Worm (Caenorhabditis elegans) whole organism, L4 larva: ENCODE data around the gene srz-18.

Experiments used
- F26F4.8 ChIP-seq: fragments of 200-800 bp; sonication (Bioruptor generic); conservative IDR thresholded peaks from 2 replicates; pipeline ENCODE4 v1.3.6; 2022; ENCODE audit warnings: missing genetic modification characterization, missing compliant biosample characterization
- F49E8.2 ChIP-seq: sonication (generic microtip); optimal IDR thresholded peaks from 2 replicates; lab custom pipeline; 2016; ENCODE audit warnings: missing compliant biosample characterization, mild to moderate bottlenecking, missing genetic modification characterization, borderline replicate concordance
- Y48G9A.11 ChIP-seq: fragments of 200-800 bp; sonication (Bioruptor generic); IDR thresholded peaks from 2 replicates; pipeline ENCODE4 v1.3.6; 2022; ENCODE audit warnings: missing genetic modification reagents, missing genetic modification characterization, missing compliant biosample characterization
- aly-2 ChIP-seq: sonication (generic microtip); optimal IDR thresholded peaks from 2 replicates; lab custom pipeline; 2018; ENCODE audit warnings: missing biosample characterization, missing genetic modification characterization
- ama-1 ChIP-seq: fragments of 150-350 bp; optimal IDR thresholded peaks from 2 replicates; lab custom pipeline; 2014; ENCODE audit warnings: inconsistent platforms, mixed read lengths
- attf-4 ChIP-seq: sonication (generic microtip); optimal IDR thresholded peaks from 3 replicates; lab custom pipeline; 2017; ENCODE audit warnings: missing biosample characterization, missing genetic modification characterization
- ceh-20 ChIP-seq: fragments of 200-800 bp; sonication (Bioruptor generic); IDR thresholded peaks from 2 replicates; pipeline ENCODE4 v1.3.6; 2022; ENCODE audit warnings: missing genetic modification reagents, missing genetic modification characterization, missing compliant biosample characterization
- ces-1 ChIP-seq: fragments of 150-350 bp; sonication (generic microtip); optimal IDR thresholded peaks from 4 replicates; lab custom pipeline; 2014; ENCODE audit warnings: missing biosample characterization, missing genetic modification reagents, missing genetic modification characterization
- cey-2 ChIP-seq: sonication (generic microtip); optimal IDR thresholded peaks from 3 replicates; lab custom pipeline; 2017; ENCODE audit warnings: missing genetic modification characterization, mild to moderate bottlenecking, missing compliant biosample characterization, antibody characterized with exemption, borderline replicate concordance; ENCODE audit not compliant: insufficient read depth
- ctbp-1 ChIP-seq: fragments of 200-800 bp; sonication (Bioruptor generic); IDR thresholded peaks from 2 replicates; pipeline ENCODE4 v1.3.6; 2022; ENCODE audit warnings: missing genetic modification reagents, missing genetic modification characterization, missing compliant biosample characterization
- daf-16 ChIP-seq, 3 experiments: sonication (generic microtip); optimal IDR thresholded peaks; 2 replicates each; lab custom pipeline; 2016 to 2017; ENCODE audit warnings: missing genetic modification characterization in 3 of 3, missing genetic modification reagents in 3 of 3, mild to moderate bottlenecking in 2 of 3, missing compliant biosample characterization in 2 of 3, missing biosample characterization in 1 of 3, moderate library complexity in 1 of 3
- daf-19 ChIP-seq: fragments of 200-800 bp; sonication (Bioruptor generic); conservative IDR thresholded peaks from 2 replicates; pipeline ENCODE4 v1.3.6; 2022; ENCODE audit warnings: missing genetic modification characterization, missing compliant biosample characterization
- daf-8 ChIP-seq: fragments of 200-800 bp; sonication (Bioruptor generic); IDR thresholded peaks from 2 replicates; pipeline ENCODE4 v1.3.6; 2022; ENCODE audit warnings: missing genetic modification characterization, missing compliant biosample characterization
- dmd-8 ChIP-seq: fragments of 200-800 bp; sonication (Bioruptor generic); IDR thresholded peaks from 2 replicates; pipeline ENCODE4 v1.3.6; 2022; ENCODE audit warnings: missing genetic modification characterization, missing compliant biosample characterization
- dmd-9 ChIP-seq: fragments of 200-800 bp; sonication (Bioruptor generic); IDR thresholded peaks from 2 replicates; pipeline ENCODE4 v1.3.6; 2022; ENCODE audit warnings: missing genetic modification reagents, missing genetic modification characterization, missing compliant biosample characterization
- dve-1 ChIP-seq: sonication (generic microtip); optimal IDR thresholded peaks from 2 replicates; lab custom pipeline; 2017; ENCODE audit warnings: antibody characterized with exemption, mild to moderate bottlenecking, missing genetic modification characterization, missing compliant biosample characterization; ENCODE audit not compliant: insufficient read depth
- fkh-10 ChIP-seq: fragments of 150-350 bp; optimal IDR thresholded peaks from 2 replicates; lab custom pipeline; 2014; ENCODE audit warnings: missing biosample characterization, missing genetic modification reagents, missing genetic modification characterization
- gei-8 ChIP-seq: fragments of 200-800 bp; sonication (Bioruptor generic); optimal IDR thresholded peaks from 2 replicates; lab custom pipeline; 2018; ENCODE audit warnings: mild to moderate bottlenecking, missing genetic modification characterization, missing compliant biosample characterization
- jun-1 ChIP-seq: fragments of 150-350 bp; optimal IDR thresholded peaks from 2 replicates; lab custom pipeline; 2014; ENCODE audit warnings: missing biosample characterization, missing genetic modification reagents, missing genetic modification characterization
- lin-1 ChIP-seq: fragments of 200-800 bp; sonication (Bioruptor generic); IDR thresholded peaks from 2 replicates; pipeline ENCODE4 v1.3.6; 2022; ENCODE audit warnings: missing genetic modification reagents, missing genetic modification characterization, missing compliant biosample characterization
- lin-15B ChIP-seq: fragments of 150-350 bp; sonication (generic microtip); optimal IDR thresholded peaks from 3 replicates; lab custom pipeline; 2014; ENCODE audit warnings: missing biosample characterization, missing genetic modification characterization
- lin-38 ChIP-seq: fragments of 200-800 bp; sonication (Bioruptor generic); IDR thresholded peaks from 2 replicates; pipeline ENCODE4 v1.3.6; 2022; ENCODE audit warnings: missing genetic modification reagents, missing genetic modification characterization, missing compliant biosample characterization
- lin-39 ChIP-seq: fragments of 150-350 bp; optimal IDR thresholded peaks from 2 replicates; lab custom pipeline; 2014; ENCODE audit warnings: missing biosample characterization, missing genetic modification reagents, missing genetic modification characterization
- lsy-2 ChIP-seq, 2 experiments: fragments of 150-350 bp in 1 of 2; sonication (generic microtip) in 1 of 2; optimal IDR thresholded peaks; 2 replicates each; lab custom pipeline; 2014 to 2017; ENCODE audit warnings: missing biosample characterization in 2 of 2, missing genetic modification characterization in 2 of 2
- madf-5 ChIP-seq, 2 experiments: fragments of 200-800 bp; sonication (Bioruptor generic); IDR thresholded peaks; 2 replicates each; pipeline ENCODE4 v1.3.6; 2022; ENCODE audit warnings: missing compliant biosample characterization in 2 of 2, missing genetic modification characterization in 2 of 2
- madf-9 ChIP-seq: fragments of 200-800 bp; sonication (Bioruptor generic); conservative IDR thresholded peaks from 2 replicates; pipeline ENCODE4 v1.3.6; 2022; ENCODE audit warnings: missing genetic modification reagents, missing genetic modification characterization, missing compliant biosample characterization
- mes-2 ChIP-seq: sonication (generic microtip); optimal IDR thresholded peaks from 2 replicates; lab custom pipeline; 2016; ENCODE audit warnings: missing genotype, mild to moderate bottlenecking, missing genetic modification characterization, missing compliant biosample characterization; ENCODE audit not compliant: poor library complexity, severe bottlenecking
- mxl-2 ChIP-seq: fragments of 200-800 bp; sonication (Bioruptor generic); conservative IDR thresholded peaks from 2 replicates; pipeline ENCODE4 v1.3.6; 2022; ENCODE audit warnings: missing genetic modification reagents, missing genetic modification characterization, missing compliant biosample characterization
- mxl-3 ChIP-seq: fragments of 200-800 bp; sonication (Bioruptor generic); optimal IDR thresholded peaks from 2 replicates; lab custom pipeline; 2018; ENCODE audit warnings: mild to moderate bottlenecking, missing genetic modification characterization, missing compliant biosample characterization
- nhr-102 ChIP-seq: sonication (generic microtip); optimal IDR thresholded peaks from 2 replicates; lab custom pipeline; 2016; ENCODE audit warnings: mild to moderate bottlenecking, missing genetic modification characterization, moderate library complexity, missing compliant biosample characterization
- nhr-237 ChIP-seq: sonication (generic microtip); optimal IDR thresholded peaks from 2 replicates; lab custom pipeline; 2017; ENCODE audit warnings: missing biosample characterization, missing genetic modification characterization
- nhr-25 ChIP-seq: sonication (generic microtip); optimal IDR thresholded peaks from 2 replicates; lab custom pipeline; 2017; ENCODE audit warnings: missing genetic modification characterization, mild to moderate bottlenecking, missing compliant biosample characterization, antibody characterized with exemption, moderate library complexity, borderline replicate concordance; ENCODE audit not compliant: insufficient read depth
- nhr-41 ChIP-seq: fragments of 200-800 bp; sonication (Bioruptor generic); IDR thresholded peaks from 2 replicates; pipeline ENCODE4 v1.3.6; 2022; ENCODE audit warnings: missing genetic modification reagents, missing genetic modification characterization, missing compliant biosample characterization
- nhr-42 ChIP-seq: fragments of 200-800 bp; sonication (Bioruptor generic); IDR thresholded peaks from 2 replicates; pipeline ENCODE4 v1.3.6; 2022; ENCODE audit warnings: missing genetic modification characterization, missing compliant biosample characterization
- nhr-77 ChIP-seq: fragments of 150-350 bp; optimal IDR thresholded peaks from 2 replicates; lab custom pipeline; 2014; ENCODE audit warnings: missing biosample characterization, missing genetic modification characterization
- pha-4 ChIP-seq, 2 experiments: fragments of 150-350 bp in 1 of 2; fragments of 200-800 bp in 1 of 2; sonication (Bioruptor generic) in 1 of 2; IDR thresholded peaks in 1 of 2; optimal IDR thresholded peaks in 1 of 2; 2 replicates each; pipeline versions ENCODE4 v1.3.6 to Lab custom; 2014 to 2022; ENCODE audit warnings: missing genetic modification characterization in 2 of 2, missing genetic modification reagents in 2 of 2, missing biosample characterization in 1 of 2, missing compliant biosample characterization in 1 of 2
- pqm-1 ChIP-seq: sonication (generic microtip); optimal IDR thresholded peaks from 2 replicates; lab custom pipeline; 2017; ENCODE audit warnings: missing biosample characterization, missing genetic modification characterization
- rbr-2 ChIP-seq: sonication (generic microtip); optimal IDR thresholded peaks from 2 replicates; lab custom pipeline; 2016; ENCODE audit warnings: missing genotype, missing genetic modification characterization, missing compliant biosample characterization
- sdz-12 ChIP-seq: fragments of 200-800 bp; sonication (Bioruptor generic); optimal IDR thresholded peaks from 2 replicates; lab custom pipeline; 2018; ENCODE audit warnings: mild to moderate bottlenecking, missing genetic modification characterization, missing compliant biosample characterization
- set-16 ChIP-seq: fragments of 200-800 bp; sonication (Bioruptor generic); IDR thresholded peaks from 2 replicates; pipeline ENCODE4 v1.3.6; 2022; ENCODE audit warnings: missing genetic modification reagents, missing genetic modification characterization, missing compliant biosample characterization
- spr-1 ChIP-seq: sonication (generic microtip); optimal IDR thresholded peaks from 2 replicates; lab custom pipeline; 2016; ENCODE audit warnings: mild to moderate bottlenecking, missing genetic modification characterization, missing compliant biosample characterization
- tag-97 ChIP-seq: fragments of 200-800 bp; sonication (Bioruptor generic); IDR thresholded peaks from 2 replicates; pipeline ENCODE4 v1.3.6; 2022; ENCODE audit warnings: missing genetic modification characterization, missing compliant biosample characterization
- tra-1 ChIP-seq: fragments of 200-800 bp; sonication (Bioruptor generic); IDR thresholded peaks from 2 replicates; pipeline ENCODE4 v1.3.6; 2022; ENCODE audit warnings: missing genetic modification reagents, missing genetic modification characterization, missing compliant biosample characterization
- unc-130 ChIP-seq: sonication (generic microtip); optimal IDR thresholded peaks from 2 replicates; lab custom pipeline; 2016; ENCODE audit warnings: missing genetic modification reagents, missing genetic modification characterization, missing compliant biosample characterization
- unc-39 ChIP-seq: sonication (generic microtip); optimal IDR thresholded peaks from 2 replicates; lab custom pipeline; 2017; ENCODE audit warnings: missing biosample characterization, missing genetic modification characterization
- unc-62 ChIP-seq, 3 experiments: fragments of 150-350 bp in 1 of 3; sonication (generic microtip); optimal IDR thresholded peaks in 2 of 3; peaks in 1 of 3; 1 replicate in 1 of 3; 2 replicates in 2 of 3; lab custom pipeline; 2014 to 2017; ENCODE audit warnings: missing biosample characterization in 3 of 3, missing genetic modification characterization in 3 of 3, missing genetic modification reagents in 3 of 3, missing genotype in 1 of 3
- zag-1 ChIP-seq: fragments of 150-350 bp; optimal IDR thresholded peaks from 2 replicates; lab custom pipeline; 2014; ENCODE audit warnings: missing biosample characterization, missing genetic modification characterization
- zfp-3 ChIP-seq: fragments of 200-800 bp; sonication (Bioruptor generic); conservative IDR thresholded peaks from 2 replicates; pipeline ENCODE4 v1.3.6; 2022; ENCODE audit warnings: missing genetic modification reagents, missing genetic modification characterization, missing compliant biosample characterization

The srz-18 gene

ce11 chrV:20580511-20581040 is 45.9 kb upstream of the srz-18 start, which contains the start of gene F26F2.7 (continued):
- peak; percentile 94 for TF ChIP-seq F49E8.2
- no peak for TF ChIP-seq zfp-3
- no peak for TF ChIP-seq daf-8 (GFP tag; lab: Robert Waterston, UW)
- TF ChIP-seq mxl-3 (GFP tag; lab: Kevin White, UChicago): peak; percentile 47
- TF ChIP-seq tra-1: no peak; the same call in 1 of the 2 replicates
- TF ChIP-seq nhr-102 (tag; lab: Kevin White, UChicago): peak; percentile 79
- TF ChIP-seq gei-8: no peak
- TF ChIP-seq madf-5 (GFP tag; IDR thresholded peaks at IDR 0.05; lab: Robert Waterston, UW): no peak
- no peak for TF ChIP-seq mxl-2 (GFP tag; lab: Robert Waterston, UW)
- no peak for TF ChIP-seq unc-39 (tag; lab: Kevin White, UChicago)
- peak; percentile 97 for TF ChIP-seq dve-1 (tag; lab: Kevin White, UChicago)
- TF ChIP-seq aly-2 (tag; lab: Kevin White, UChicago): no peak
- 0 out of 2 replicates have a peak, but pooled peaks have one; percentile 31 for TF ChIP-seq ctbp-1 (GFP tag; lab: Robert Waterston, UW)
- no peak for TF ChIP-seq F26F4.8 (GFP tag; lab: Robert Waterston, UW)
- TF ChIP-seq fkh-10 (GFP tag; lab: Kevin White, UChicago): peak; percentile 17
- TF ChIP-seq dmd-8 (GFP tag; lab: Robert Waterston, UW): no peak
- TF ChIP-seq cey-2 (tag; lab: Kevin White, UChicago): no peak
- TF ChIP-seq lin-39 (tag; lab: Kevin White, UChicago): no peak
- TF ChIP-seq daf-16 (GFP tag; optimal IDR thresholded peaks at IDR 0.05; lab: Kevin White, UChicago): peak; percentile 17 to 37
- no peak for TF ChIP-seq daf-16 (tag; optimal IDR thresholded peaks at IDR 0.05; lab: Kevin White, UChicago)
- TF ChIP-seq daf-19 (GFP tag; lab: Robert Waterston, UW): no peak
- TF ChIP-seq lin-1 (GFP tag; lab: Robert Waterston, UW): peak; percentile 65; the same call in 1 of the 2 replicates
- no peak for TF ChIP-seq ama-1 (lab: Kevin White, UChicago)
- no peak for TF ChIP-seq nhr-25 (tag; lab: Kevin White, UChicago)
- no peak for TF ChIP-seq lin-38 (GFP tag; lab: Robert Waterston, UW)
- TF ChIP-seq nhr-42: peak; percentile 74; the same call in 1 of the 2 replicates
- peak; percentile 70; the same call in 1 of the 2 replicates for TF ChIP-seq dmd-9 (GFP tag; lab: Robert Waterston, UW)
- TF ChIP-seq nhr-237 (tag; lab: Kevin White, UChicago): no peak
- TF ChIP-seq attf-4 (tag; lab: Kevin White, UChicago): no peak
- no peak for TF ChIP-seq sdz-12 (GFP tag; lab: Kevin White, UChicago)
- TF ChIP-seq mes-2 (tag; lab: Kevin White, UChicago): peak; percentile 88
- TF ChIP-seq nhr-41 (GFP tag; lab: Robert Waterston, UW): no peak
- TF ChIP-seq rbr-2 (tag; lab: Kevin White, UChicago): peak; percentile 84
- no peak for TF ChIP-seq jun-1 (tag; lab: Kevin White, UChicago)
- TF ChIP-seq zag-1: no peak
- no peak for TF ChIP-seq Y48G9A.11
- TF ChIP-seq tag-97 (GFP tag; lab: Robert Waterston, UW): no peak
- peak; percentile 39; the same call in 1 of the 2 replicates for TF ChIP-seq madf-9 (GFP tag; lab: Robert Waterston, UW)
- TF ChIP-seq pqm-1 (tag; lab: Kevin White, UChicago): peak; percentile 25
- TF ChIP-seq pha-4 (GFP tag; IDR thresholded peaks at IDR 0.05; lab: Robert Waterston, UW): peak; percentile 77
- no peak for TF ChIP-seq pha-4 (tag; optimal IDR thresholded peaks at IDR 0.05; lab: Kevin White, UChicago)
- TF ChIP-seq unc-62 (GFP tag; optimal IDR thresholded peaks at IDR 0.05 in 1 of 2; lab: Kevin White, UChicago): no peak
- TF ChIP-seq unc-62 (tag; optimal IDR thresholded peaks at IDR 0.05; lab: Kevin White, UChicago): no peak
- TF ChIP-seq lin-15B: no peak
- TF ChIP-seq unc-130 (GFP tag; lab: Kevin White, UChicago): peak; percentile 66
- TF ChIP-seq nhr-77 (tag; lab: Kevin White, UChicago): peak; percentile 72
- TF ChIP-seq lsy-2 (tag; optimal IDR thresholded peaks at IDR 0.05; lab: Kevin White, UChicago): peak; percentile 18 to 94
- no peak for TF ChIP-seq ces-1 (GFP tag; lab: Kevin White, UChicago)
- TF ChIP-seq spr-1: peak; percentile 70
- TF ChIP-seq set-16 (GFP tag; lab: Robert Waterston, UW): no peak
- peak; percentile 94 for TF ChIP-seq ceh-20 (GFP tag; lab: Robert Waterston, UW)
